Worm (Caenorhabditis elegans): ENCODE results near the gene selt-1.2.

Gene selt-1.2

ce11 chrV:10715158-10716152 is 31.7 kb downstream of the selt-1.2 start (continued):
- TF ChIP-seq Y56A3A.18 (GFP tag; IDR thresholded peaks at IDR 0.05) = 0 out of 2 replicates have a peak, but pooled peaks have one; percentile 18
- peak; percentile 92 for TF ChIP-seq atf-7 (tag; optimal IDR thresholded peaks at IDR 0.05)
- TF ChIP-seq gei-17 (GFP tag; optimal IDR thresholded peaks at IDR 0.05) = peak; percentile 74
- TF ChIP-seq lag-1 (GFP tag; IDR thresholded peaks at IDR 0.05) = 0 out of 2 replicates have a peak, but pooled peaks have one; percentile 14
- peak; percentile 70 for TF ChIP-seq ztf-3 (GFP tag; optimal IDR thresholded peaks at IDR 0.05)
- peak; percentile 96 for TF ChIP-seq cebp-1 (GFP tag; IDR thresholded peaks at IDR 0.05)
- peak; percentile 99 for TF ChIP-seq cebp-1 (tag; optimal IDR thresholded peaks at IDR 0.05)
- TF ChIP-seq cebp-2 (GFP tag; IDR thresholded peaks at IDR 0.05) = no peak
- no peak for TF ChIP-seq lsl-1 (GFP tag; optimal IDR thresholded peaks at IDR 0.05)
- TF ChIP-seq dpl-1 (GFP tag; optimal IDR thresholded peaks at IDR 0.05) = no peak
- TF ChIP-seq tbx-9 (tag; optimal IDR thresholded peaks at IDR 0.05; ENCODE audit: borderline replicate concordance) = no peak
- peak; percentile 94 for TF ChIP-seq chd-7 (tag; optimal IDR thresholded peaks at IDR 0.05)

ce11 chrV:10714630-10715029 is 32.5 kb downstream of the selt-1.2 start:
- TF ChIP-seq let-526 (GFP tag; IDR thresholded peaks at IDR 0.05) (no peak), Y56A3A.18 (GFP tag; IDR thresholded peaks at IDR 0.05) (peak; percentile 9; the same call in 1 of the 2 replicates), nhr-80 (tag; optimal IDR thresholded peaks at IDR 0.05) (peak; percentile 24), nfyb-1 (GFP tag; IDR thresholded peaks at IDR 0.05) (peak; percentile 48; the same call in 1 of the 2 replicates), nhr-120 (GFP tag; IDR thresholded peaks at IDR 0.05) (0 out of 2 replicates have a peak, but pooled peaks have one; percentile 39), cebp-2 (GFP tag; IDR thresholded peaks at IDR 0.05) (0 out of 2 replicates have a peak, but pooled peaks have one; percentile 15), lag-1 (GFP tag; IDR thresholded peaks at IDR 0.05) (0 out of 2 replicates have a peak, but pooled peaks have one; percentile 67), lsl-1 (GFP tag; optimal IDR thresholded peaks at IDR 0.05) (no peak)

- TF ChIP-seq ets-4 (GFP tag; optimal IDR thresholded peaks at IDR 0.05) = peak; percentile 13
- TF ChIP-seq pha-4 (tag; optimal IDR thresholded peaks at IDR 0.05) = no peak
- no peak for TF ChIP-seq gei-17 (GFP tag; optimal IDR thresholded peaks at IDR 0.05)
- TF ChIP-seq atf-7 (tag; optimal IDR thresholded peaks at IDR 0.05) = peak; percentile 11
- no peak for TF ChIP-seq cebp-1 (GFP tag; IDR thresholded peaks at IDR 0.05)
- TF ChIP-seq cebp-1 (tag; optimal IDR thresholded peaks at IDR 0.05) = peak; percentile 14
- peak; percentile 71 for TF ChIP-seq nhr-80 (tag; optimal IDR thresholded peaks at IDR 0.05)
Observed at ce11 chrV:10713704-10714239, 33.4 kb downstream of the selt-1.2 start.

ce11 chrV:10712608-10712900 is 34.6 kb downstream of the selt-1.2 start:
- no peak for TF ChIP-seq C17E4.6 (GFP tag; IDR thresholded peaks at IDR 0.05)
- TF ChIP-seq hsf-1 (GFP tag; IDR thresholded peaks at IDR 0.05) = 0 out of 2 replicates have a peak, but pooled peaks have one; percentile 8
- TF ChIP-seq ztf-28 (GFP tag; IDR thresholded peaks at IDR 0.05) = 0 out of 2 replicates have a peak, but pooled peaks have one; percentile 5
- TF ChIP-seq K11D2.4 (GFP tag; IDR thresholded peaks at IDR 0.05) = 0 out of 2 replicates have a peak, but pooled peaks have one; percentile 3
- peak; percentile 53; the same call in 1 of the 2 replicates for TF ChIP-seq ztf-25 (GFP tag; IDR thresholded peaks at IDR 0.05)
- no peak for TF ChIP-seq ama-1 (optimal IDR thresholded peaks at IDR 0.05)
- peak in 1 of 2 experiments; percentile 5 for TF ChIP-seq ama-1 (GFP tag; optimal IDR thresholded peaks at IDR 0.05)
- no peak for TF ChIP-seq attf-6 (GFP tag; IDR thresholded peaks at IDR 0.05)

ce11 chrV:10711829-10712607 is 35.1 kb downstream of the selt-1.2 start:
- no peak for TF ChIP-seq snpc-3.4 (tag; optimal IDR thresholded peaks at IDR 0.05)
- no peak for TF ChIP-seq F55B11.4 (tag; optimal IDR thresholded peaks at IDR 0.05; ENCODE audit: borderline replicate concordance, insufficient read depth)
- TF ChIP-seq madf-3 (GFP tag; IDR thresholded peaks at IDR 0.05) = 0 out of 2 replicates have a peak, but pooled peaks have one; percentile 42
- TF ChIP-seq K11D2.4 (GFP tag; IDR thresholded peaks at IDR 0.05) = 0 out of 2 replicates have a peak, but pooled peaks have one; percentile 10
- no peak for TF ChIP-seq F33H1.4 (GFP tag; IDR thresholded peaks at IDR 0.05)
- peak; percentile 18 for TF ChIP-seq ZK185.1 (tag; optimal IDR thresholded peaks at IDR 0.05; ENCODE audit: poor library complexity, severe bottlenecking)
- TF ChIP-seq lin-26 (GFP tag; IDR thresholded peaks at IDR 0.05) = no peak
- TF ChIP-seq nhr-179 (tag; optimal IDR thresholded peaks at IDR 0.05) = no peak
- TF ChIP-seq B0336.3 (GFP tag; IDR thresholded peaks at IDR 0.05) = peak; percentile 73
- no peak for TF ChIP-seq bed-1 (GFP tag; IDR thresholded peaks at IDR 0.05)
- no peak for TF ChIP-seq bed-2 (GFP tag; IDR thresholded peaks at IDR 0.05)
- no peak for TF ChIP-seq B0019.2 (GFP tag; conservative IDR thresholded peaks at IDR 0.05)
- TF ChIP-seq lag-1 (GFP tag; IDR thresholded peaks at IDR 0.05) = no peak
